4 worm cellular contexts compared by ENCODE assay signal in genomic region chrII:6491817-6492452, ce11.
A peak's percentile ranks its signal among the peaks of the same experiment; 100 is the strongest.
TF ChIP-seq lines count a peak whose summit lies in the region.

T28D9.11 (minus strand) TSS chrII:6491993.
T28D9.1 (plus strand) TSS chrII:6492402.

TF ChIP-seq in whole organism, L2 larva, 48 proteins besides CTCF, POLR2A, EP300 and RAD21 (continues in another document):
- TF ChIP-seq nhr-12 (tag; optimal IDR thresholded peaks at IDR 0.05; lab: Kevin White, UChicago) (no peak), fos-1 (tag; optimal IDR thresholded peaks at IDR 0.05; lab: Kevin White, UChicago) (peak; percentile 34), nhr-10 (tag; optimal IDR thresholded peaks at IDR 0.05; lab: Kevin White, UChicago) (no peak), crh-2 (tag; optimal IDR thresholded peaks at IDR 0.05; lab: Kevin White, UChicago) (peak; percentile 3), ama-1 (optimal IDR thresholded peaks at IDR 0.05; lab: Kevin White, UChicago) (peak; percentile 23), unc-62 (GFP tag; optimal IDR thresholded peaks at IDR 0.05; lab: Kevin White, UChicago) (no peak), C34F6.9 (tag; optimal IDR thresholded peaks at IDR 0.05; lab: Kevin White, UChicago) (peak; percentile 47), unc-39 (tag; optimal IDR thresholded peaks at IDR 0.05; lab: Kevin White, UChicago) (peak; percentile 36), mbf-1 (tag; optimal IDR thresholded peaks at IDR 0.05; lab: Kevin White, UChicago) (no peak), skn-1 (tag; optimal IDR thresholded peaks at IDR 0.05; lab: Kevin White, UChicago) (no peak), zag-1 (tag; optimal IDR thresholded peaks at IDR 0.05; lab: Kevin White, UChicago) (peak; percentile 40), R02D3.7 (tag; optimal IDR thresholded peaks at IDR 0.05; lab: Kevin White, UChicago) (no peak), nhr-21 (tag; optimal IDR thresholded peaks at IDR 0.05; lab: Kevin White, UChicago) (peak; percentile 45), F13H6.1 (tag; optimal IDR thresholded peaks at IDR 0.05; lab: Kevin White, UChicago) (peak; percentile 67), lin-13 (GFP tag; optimal IDR thresholded peaks at IDR 0.05; lab: Kevin White, UChicago) (peak; percentile 19), ztf-4 (tag; optimal IDR thresholded peaks at IDR 0.05; lab: Kevin White, UChicago) (no peak), ztf-1 (GFP tag; conservative IDR thresholded peaks at IDR 0.05; lab: Robert Waterston, UW) (no peak), blmp-1 (tag; optimal IDR thresholded peaks at IDR 0.05; lab: Kevin White, UChicago; ENCODE audit: insufficient read depth) (no peak), elt-1 (tag; optimal IDR thresholded peaks at IDR 0.05; lab: Kevin White, UChicago) (no peak), nhr-129 (tag; optimal IDR thresholded peaks at IDR 0.05; lab: Kevin White, UChicago) (peak; percentile 82), nhr-23 (tag; optimal IDR thresholded peaks at IDR 0.05; lab: Kevin White, UChicago) (no peak), mdl-1 (tag; optimal IDR thresholded peaks at IDR 0.05; lab: Kevin White, UChicago) (peak; percentile 9 to 41), nhr-25 (tag; optimal IDR thresholded peaks at IDR 0.05; lab: Kevin White, UChicago) (no peak), lin-39 (tag; optimal IDR thresholded peaks at IDR 0.05; lab: Kevin White, UChicago) (no peak)

TF ChIP-seq in whole organism, L4 larva, 104 proteins besides CTCF, POLR2A, EP300 and RAD21 (continues in another document):
- TF ChIP-seq jun-1 (tag; optimal IDR thresholded peaks at IDR 0.05; lab: Kevin White, UChicago) = no peak
- TF ChIP-seq lin-29 (GFP tag; IDR thresholded peaks at IDR 0.05; lab: Robert Waterston, UW) = no peak
- TF ChIP-seq snpc-4 (tag; optimal IDR thresholded peaks at IDR 0.05; lab: Kevin White, UChicago) = peak; percentile 65
- no peak for TF ChIP-seq dmd-8 (GFP tag; IDR thresholded peaks at IDR 0.05; lab: Robert Waterston, UW)
- TF ChIP-seq cey-2 (tag; optimal IDR thresholded peaks at IDR 0.05; lab: Kevin White, UChicago; ENCODE audit: borderline replicate concordance, insufficient read depth) = no peak
- TF ChIP-seq F10B5.3 (tag; optimal IDR thresholded peaks at IDR 0.05; lab: Kevin White, UChicago) = no peak
- no peak for TF ChIP-seq nhr-10 (tag; optimal IDR thresholded peaks at IDR 0.05; lab: Kevin White, UChicago)
- no peak for TF ChIP-seq nhr-28 (tag; optimal IDR thresholded peaks at IDR 0.05; lab: Kevin White, UChicago)
- peak; percentile 69 for TF ChIP-seq mxl-3 (GFP tag; optimal IDR thresholded peaks at IDR 0.05; lab: Kevin White, UChicago)
- no peak for TF ChIP-seq zag-1 (tag; optimal IDR thresholded peaks at IDR 0.05; lab: Kevin White, UChicago)
- no peak for TF ChIP-seq ztf-7 (tag; optimal IDR thresholded peaks at IDR 0.05; lab: Kevin White, UChicago)
- peak; percentile 82 for TF ChIP-seq egl-43 (GFP tag; IDR thresholded peaks at IDR 0.05; lab: Robert Waterston, UW)
- peak; percentile 73 for TF ChIP-seq aha-1 (tag; lab: Kevin White, UChicago)
- TF ChIP-seq zfp-3 (GFP tag; conservative IDR thresholded peaks at IDR 0.05; lab: Robert Waterston, UW) = no peak
- no peak for TF ChIP-seq egl-27 (tag; optimal IDR thresholded peaks at IDR 0.05; lab: Kevin White, UChicago)
- TF ChIP-seq nhr-41 (GFP tag; IDR thresholded peaks at IDR 0.05; lab: Robert Waterston, UW) = no peak
- TF ChIP-seq hlh-11 (tag; optimal IDR thresholded peaks at IDR 0.05; lab: Kevin White, UChicago) = peak; percentile 77
- no peak for TF ChIP-seq ZK337.2 (GFP tag; IDR thresholded peaks at IDR 0.05; lab: Robert Waterston, UW)
- peak; percentile 28; the same call in 1 of the 2 replicates for TF ChIP-seq dmd-6 (GFP tag; IDR thresholded peaks at IDR 0.05; lab: Robert Waterston, UW)
- 0 out of 2 replicates have a peak, but pooled peaks have one; percentile 35 for TF ChIP-seq D1046.2 (GFP tag; IDR thresholded peaks at IDR 0.05; lab: Robert Waterston, UW)
- peak; percentile 85 for TF ChIP-seq mep-1 (tag; optimal IDR thresholded peaks at IDR 0.05; lab: Kevin White, UChicago)
- no peak for TF ChIP-seq daf-19 (GFP tag; conservative IDR thresholded peaks at IDR 0.05; lab: Robert Waterston, UW)
- no peak for TF ChIP-seq pha-4 (GFP tag; IDR thresholded peaks at IDR 0.05; lab: Robert Waterston, UW)
- TF ChIP-seq pha-4 (tag; optimal IDR thresholded peaks at IDR 0.05; lab: Kevin White, UChicago) = no peak
- TF ChIP-seq madf-9 (GFP tag; conservative IDR thresholded peaks at IDR 0.05; lab: Robert Waterston, UW) = no peak

TF ChIP-seq in whole organism, late embryonic, 69 proteins besides CTCF, POLR2A, EP300 and RAD21 (continues in another document):
- peak; percentile 12 for TF ChIP-seq fkh-6 (tag; optimal IDR thresholded peaks at IDR 0.05; lab: Kevin White, UChicago)
- TF ChIP-seq ceh-22 (tag; optimal IDR thresholded peaks at IDR 0.05; lab: Kevin White, UChicago) = peak; percentile 19
- no peak for TF ChIP-seq hlh-8 (tag; optimal IDR thresholded peaks at IDR 0.05; lab: Kevin White, UChicago)
- TF ChIP-seq eyg-1 (tag; optimal IDR thresholded peaks at IDR 0.05; lab: Kevin White, UChicago) = peak; percentile 7
- TF ChIP-seq nhr-11 (tag; optimal IDR thresholded peaks at IDR 0.05; lab: Kevin White, UChicago) = no peak
- peak; percentile 49 for TF ChIP-seq pros-1 (tag; optimal IDR thresholded peaks at IDR 0.05; lab: Kevin White, UChicago)
- no peak for TF ChIP-seq lin-11 (tag; optimal IDR thresholded peaks at IDR 0.05; lab: Kevin White, UChicago)
- peak; percentile 27 for TF ChIP-seq ets-4 (tag; optimal IDR thresholded peaks at IDR 0.05; lab: Kevin White, UChicago)
- TF ChIP-seq unc-42 (tag; optimal IDR thresholded peaks at IDR 0.05; lab: Kevin White, UChicago) = peak; percentile 46
- TF ChIP-seq lim-6 (tag; optimal IDR thresholded peaks at IDR 0.05; lab: Kevin White, UChicago) = no peak
- TF ChIP-seq ceh-34 (tag; optimal IDR thresholded peaks at IDR 0.05; lab: Kevin White, UChicago) = peak; percentile 82
- TF ChIP-seq hlh-30 (tag; optimal IDR thresholded peaks at IDR 0.05; lab: Kevin White, UChicago; ENCODE audit: insufficient read depth) = no peak
- TF ChIP-seq dve-1 (tag; optimal IDR thresholded peaks at IDR 0.05; lab: Kevin White, UChicago) = peak; percentile 5
- TF ChIP-seq ceh-31 (tag; optimal IDR thresholded peaks at IDR 0.05; lab: Kevin White, UChicago) = peak; percentile 80
- peak; percentile 64 for TF ChIP-seq nfya-1 (tag; optimal IDR thresholded peaks at IDR 0.05; lab: Kevin White, UChicago)
- no peak for TF ChIP-seq ttx-3 (tag; optimal IDR thresholded peaks at IDR 0.05; lab: Kevin White, UChicago)
- peak; percentile 32 for TF ChIP-seq fax-1 (tag; optimal IDR thresholded peaks at IDR 0.05; lab: Kevin White, UChicago)
- TF ChIP-seq ceh-45 (GFP tag; IDR thresholded peaks at IDR 0.05; lab: Robert Waterston, UW) = no peak
- TF ChIP-seq ceh-6 (GFP tag; optimal IDR thresholded peaks at IDR 0.05; lab: Kevin White, UChicago) = peak; percentile 31
- TF ChIP-seq sdc-2 (tag; optimal IDR thresholded peaks at IDR 0.05; lab: Kevin White, UChicago) = peak; percentile 37
- TF ChIP-seq sox-2 (GFP tag; IDR thresholded peaks at IDR 0.05; lab: Robert Waterston, UW) = 0 out of 2 replicates have a peak, but pooled peaks have one; percentile 10
- TF ChIP-seq syd-9 (tag; optimal IDR thresholded peaks at IDR 0.05; lab: Kevin White, UChicago) = peak; percentile 61
- TF ChIP-seq K09A11.1 (tag; optimal IDR thresholded peaks at IDR 0.05; lab: Kevin White, UChicago; ENCODE audit: insufficient read depth) = no peak
- peak; percentile 59 for TF ChIP-seq unc-55 (GFP tag; optimal IDR thresholded peaks at IDR 0.05; lab: Kevin White, UChicago)
- peak; percentile 71 for TF ChIP-seq ceh-19 (GFP tag; optimal IDR thresholded peaks at IDR 0.05; lab: Kevin White, UChicago)

TF ChIP-seq in whole organism, mixed stage, embryonic, 35 proteins besides CTCF, POLR2A, EP300 and RAD21 (continues in another document):
- TF ChIP-seq ceh-83 (GFP tag; optimal IDR thresholded peaks at IDR 0.05; lab: Kevin White, UChicago) (no peak), nhr-2 (tag; optimal IDR thresholded peaks at IDR 0.05; lab: Kevin White, UChicago) (no peak), tbx-8 (GFP tag; optimal IDR thresholded peaks at IDR 0.05; lab: Kevin White, UChicago) (no peak), lsy-2 (tag; optimal IDR thresholded peaks at IDR 0.05; lab: Kevin White, UChicago) (no peak), ham-2 (GFP tag; optimal IDR thresholded peaks at IDR 0.05; lab: Kevin White, UChicago) (peak; percentile 58), zip-8 (tag; optimal IDR thresholded peaks at IDR 0.05; lab: Kevin White, UChicago) (no peak), elt-3 (tag; optimal IDR thresholded peaks at IDR 0.05; lab: Kevin White, UChicago) (no peak), nhr-76 (tag; optimal IDR thresholded peaks at IDR 0.05; lab: Kevin White, UChicago) (no peak), snpc-4 (tag; optimal IDR thresholded peaks at IDR 0.05; lab: Kevin White, UChicago) (no peak), lin-13 (tag; optimal IDR thresholded peaks at IDR 0.05; lab: Kevin White, UChicago) (no peak), nhr-237 (tag; optimal IDR thresholded peaks at IDR 0.05; lab: Kevin White, UChicago) (no peak), mep-1 (tag; optimal IDR thresholded peaks at IDR 0.05; lab: Kevin White, UChicago) (no peak), nhr-12 (tag; optimal IDR thresholded peaks at IDR 0.05; lab: Kevin White, UChicago) (no peak), flh-1 (GFP tag; optimal IDR thresholded peaks at IDR 0.05; lab: Kevin White, UChicago) (no peak), blmp-1 (tag; optimal IDR thresholded peaks at IDR 0.05; lab: Kevin White, UChicago) (no peak), unc-39 (tag; optimal IDR thresholded peaks at IDR 0.05; lab: Kevin White, UChicago) (no peak), ces-1 (GFP tag; optimal IDR thresholded peaks at IDR 0.05; lab: Kevin White, UChicago) (no peak), M03D4.4 (tag; optimal IDR thresholded peaks at IDR 0.05; lab: Kevin White, UChicago) (peak; percentile 74), sptf-1 (tag; optimal IDR thresholded peaks at IDR 0.05; lab: Kevin White, UChicago) (peak; percentile 64), elt-1 (tag; optimal IDR thresholded peaks at IDR 0.05; lab: Kevin White, UChicago; ENCODE audit: borderline replicate concordance, insufficient read depth) (no peak), sem-2 (GFP tag; optimal IDR thresholded peaks at IDR 0.05; lab: Kevin White, UChicago) (no peak), cnd-1 (tag; optimal IDR thresholded peaks at IDR 0.05; lab: Kevin White, UChicago) (peak; percentile 75), mab-5 (tag; optimal IDR thresholded peaks at IDR 0.05; lab: Kevin White, UChicago) (no peak), ztf-11 (tag; optimal IDR thresholded peaks at IDR 0.05; lab: Kevin White, UChicago) (peak; percentile 29), hlh-1 (tag; optimal IDR thresholded peaks at IDR 0.05; lab: Kevin White, UChicago) (peak; percentile 29), unc-62 (GFP tag; optimal IDR thresholded peaks at IDR 0.05; lab: Kevin White, UChicago) (no peak), ceh-43 (GFP tag; optimal IDR thresholded peaks at IDR 0.05; lab: Kevin White, UChicago) (peak; percentile 19), ceh-39 (tag; optimal IDR thresholded peaks at IDR 0.05; lab: Kevin White, UChicago) (no peak), drap-1 (GFP tag; optimal IDR thresholded peaks at IDR 0.05; lab: Kevin White, UChicago) (peak; percentile 48), pha-4 (tag; optimal IDR thresholded peaks at IDR 0.05; lab: Kevin White, UChicago) (no peak)
